Fruit fly (Drosophila melanogaster) whole organism, embryonic: ENCODE data around the gene ND-B16.6.

Experiments used
- Bteb2 ChIP-seq: fragments of 200-800 bp; sonication (Bioruptor generic); optimal IDR thresholded peaks from 2 replicates; lab custom pipeline; 2016; ENCODE audit warnings: missing biosample characterization, missing genetic modification characterization
- CG10979 ChIP-seq: fragments of 200-800 bp; sonication (Bioruptor generic); optimal IDR thresholded peaks from 2 replicates; lab custom pipeline; 2018; ENCODE audit warnings: missing biosample characterization, mild to moderate bottlenecking, missing genetic modification characterization, moderate library complexity
- CG11247 ChIP-seq: fragments of 200-800 bp; sonication (Bioruptor generic); IDR thresholded peaks from 2 replicates; pipeline ENCODE4 v1.3.6; 2022; ENCODE audit warnings: missing biosample characterization, missing genetic modification characterization
- CG13296 ChIP-seq: fragments of 200-800 bp; sonication (Bioruptor generic); optimal IDR thresholded peaks from 3 replicates; lab custom pipeline; 2018; ENCODE audit warnings: missing biosample characterization, mild to moderate bottlenecking, missing genetic modification characterization
- CG1603 ChIP-seq: fragments of 200-800 bp; sonication (Bioruptor generic); optimal IDR thresholded peaks from 2 replicates; lab custom pipeline; 2019; ENCODE audit warnings: missing biosample characterization, mild to moderate bottlenecking, missing genetic modification characterization, moderate library complexity
- CG16815 ChIP-seq: fragments of 200-800 bp; sonication (Bioruptor generic); optimal IDR thresholded peaks from 3 replicates; lab custom pipeline; 2017; ENCODE audit warnings: missing biosample characterization, mild to moderate bottlenecking, missing genetic modification characterization
- CG17829 ChIP-seq: fragments of 200-800 bp; optimal IDR thresholded peaks from 2 replicates; lab custom pipeline; 2019; ENCODE audit warnings: missing biosample characterization, mild to moderate bottlenecking, missing genetic modification characterization, moderate library complexity
- CG30431 ChIP-seq: fragments of 200-800 bp; sonication (Bioruptor generic); optimal IDR thresholded peaks from 2 replicates; lab custom pipeline; 2017; ENCODE audit warnings: missing biosample characterization, missing genetic modification characterization
- CG31441 ChIP-seq: fragments of 200-800 bp; sonication (Bioruptor generic); IDR thresholded peaks from 2 replicates; pipeline ENCODE4 v1.3.6; 2022; ENCODE audit warnings: missing biosample characterization, missing genetic modification characterization
- CG32767 ChIP-seq: fragments of 200-800 bp; sonication (Bioruptor generic); IDR thresholded peaks from 2 replicates; pipeline ENCODE4 v1.3.6; 2022; ENCODE audit warnings: missing biosample characterization, missing genetic modification characterization
- CG4328 ChIP-seq: fragments of 200-800 bp; sonication (Bioruptor generic); optimal IDR thresholded peaks from 3 replicates; lab custom pipeline; 2017; ENCODE audit warnings: missing biosample characterization, missing genetic modification reagents, missing genetic modification characterization
- CG5245 ChIP-seq: fragments of 200-800 bp; sonication (Bioruptor generic); optimal IDR thresholded peaks from 3 replicates; lab custom pipeline; 2016; ENCODE audit warnings: missing biosample characterization, missing genetic modification characterization
- CG7839 ChIP-seq: fragments of 200-800 bp; sonication (Bioruptor generic); optimal IDR thresholded peaks from 3 replicates; lab custom pipeline; 2018; ENCODE audit warnings: missing biosample characterization, mild to moderate bottlenecking, missing genetic modification characterization, moderate library complexity
- CG7963 ChIP-seq: fragments of 200-800 bp; sonication (Bioruptor generic); IDR thresholded peaks from 3 replicates; pipeline ENCODE4 v1.3.6; 2022; ENCODE audit warnings: missing biosample characterization, missing genetic modification characterization; ENCODE audit not compliant: partially characterized antibody
- CG8359 ChIP-seq: fragments of 200-800 bp; sonication (Bioruptor generic); optimal IDR thresholded peaks from 2 replicates; lab custom pipeline; 2017; ENCODE audit warnings: missing biosample characterization, mild to moderate bottlenecking, missing genetic modification characterization, borderline replicate concordance
- D19B ChIP-seq: fragments of 200-800 bp; sonication (Bioruptor generic); optimal IDR thresholded peaks from 2 replicates; lab custom pipeline; 2017; ENCODE audit warnings: missing biosample characterization, mild to moderate bottlenecking, missing genetic modification characterization
- Dp ChIP-seq: fragments of 200-800 bp; sonication (Bioruptor generic); optimal IDR thresholded peaks from 2 replicates; lab custom pipeline; 2018; ENCODE audit warnings: missing biosample characterization, mild to moderate bottlenecking, missing genetic modification characterization, moderate library complexity
- Dref ChIP-seq: fragments of 200-800 bp; sonication (Bioruptor generic); IDR thresholded peaks from 2 replicates; pipeline ENCODE4 v1.3.6; 2022; ENCODE audit warnings: missing biosample characterization, missing genetic modification characterization
- Drgx ChIP-seq: fragments of 200-800 bp; sonication (Bioruptor generic); IDR thresholded peaks from 2 replicates; pipeline ENCODE4 v1.3.6; 2022; ENCODE audit warnings: missing biosample characterization, missing genetic modification characterization
- Hmr ChIP-seq: fragments of 200-800 bp; sonication (Bioruptor generic); optimal IDR thresholded peaks from 3 replicates; lab custom pipeline; 2017; ENCODE audit warnings: mild to moderate bottlenecking, missing biosample characterization, missing genetic modification reagents, missing genetic modification characterization
- Lhr ChIP-seq: fragments of 200-800 bp; sonication (Bioruptor generic); optimal IDR thresholded peaks from 3 replicates; lab custom pipeline; 2017; ENCODE audit warnings: mild to moderate bottlenecking, missing biosample characterization, missing genetic modification reagents, missing genetic modification characterization
- Myb ChIP-seq: fragments of 200-800 bp; sonication (Bioruptor generic); optimal IDR thresholded peaks from 2 replicates; lab custom pipeline; 2016; ENCODE audit warnings: missing biosample characterization, missing genetic modification characterization
- NC2β ChIP-seq: fragments of 200-800 bp; sonication (Bioruptor generic); optimal IDR thresholded peaks from 2 replicates; lab custom pipeline; 2016; ENCODE audit warnings: missing biosample characterization, missing genetic modification characterization
- Nf-YB ChIP-seq: fragments of 200-800 bp; sonication (Bioruptor generic); optimal IDR thresholded peaks from 3 replicates; lab custom pipeline; 2019; ENCODE audit warnings: missing biosample characterization, mild to moderate bottlenecking, missing genetic modification characterization, moderate library complexity
- Nf-YC ChIP-seq: fragments of 200-800 bp; optimal IDR thresholded peaks from 3 replicates; lab custom pipeline; 2019; ENCODE audit warnings: missing biosample characterization, mild to moderate bottlenecking, missing genetic modification characterization, moderate library complexity
- Six4 ChIP-seq: fragments of 200-800 bp; sonication (Bioruptor generic); optimal IDR thresholded peaks from 2 replicates; lab custom pipeline; 2016; ENCODE audit warnings: missing biosample characterization, missing genetic modification characterization
- Ssrp ChIP-seq: fragments of 200-800 bp; sonication (Bioruptor generic); optimal IDR thresholded peaks from 2 replicates; lab custom pipeline; 2018; ENCODE audit warnings: missing biosample characterization, mild to moderate bottlenecking, missing genetic modification characterization, moderate library complexity
- abd-A ChIP-seq: fragments of 200-800 bp; sonication (Bioruptor generic); optimal IDR thresholded peaks from 3 replicates; lab custom pipeline; 2019; ENCODE audit warnings: missing biosample characterization, mild to moderate bottlenecking, missing genetic modification characterization, moderate library complexity
- ac ChIP-seq: fragments of 200-800 bp; sonication (Bioruptor generic); optimal IDR thresholded peaks from 3 replicates; lab custom pipeline; 2017; ENCODE audit warnings: missing biosample characterization, mild to moderate bottlenecking, missing genetic modification characterization
- ara ChIP-seq: fragments of 200-800 bp; sonication (Bioruptor generic); IDR thresholded peaks from 2 replicates; pipeline ENCODE4 v1.3.6; 2022; ENCODE audit warnings: missing biosample characterization, missing genetic modification characterization
- az2 ChIP-seq: fragments of 200-800 bp; sonication (Bioruptor generic); optimal IDR thresholded peaks from 3 replicates; lab custom pipeline; 2016; ENCODE audit warnings: missing biosample characterization, missing genetic modification characterization
- bbx ChIP-seq: fragments of 200-800 bp; sonication (Bioruptor generic); IDR thresholded peaks from 2 replicates; pipeline ENCODE4 v1.3.6; 2022; ENCODE audit warnings: missing biosample characterization, missing genetic modification characterization; ENCODE audit not compliant: partially characterized antibody
- br ChIP-seq: fragments of >200 bp; optimal IDR thresholded peaks from 2 replicates; lab custom pipeline; 2017
- ci ChIP-seq: fragments of 200-800 bp; sonication (Bioruptor generic); IDR thresholded peaks from 3 replicates; pipeline ENCODE4 v1.3.6; 2022; ENCODE audit warnings: missing biosample characterization, missing genetic modification characterization
- dmrt99B ChIP-seq: fragments of 200-800 bp; sonication (Bioruptor generic); optimal IDR thresholded peaks from 2 replicates; lab custom pipeline; 2018; ENCODE audit warnings: missing biosample characterization, mild to moderate bottlenecking, missing genetic modification characterization, moderate library complexity
- gce ChIP-seq: fragments of 200-800 bp; sonication (Bioruptor generic); IDR thresholded peaks from 3 replicates; pipeline ENCODE4 v1.3.6; 2022; ENCODE audit warnings: missing biosample characterization, missing genetic modification characterization
- hkb ChIP-seq, 2 experiments: fragments of 200-800 bp in 1 of 2; fragments of >200 bp in 1 of 2; sonication (Bioruptor generic) in 1 of 2; IDR thresholded peaks in 1 of 2; optimal IDR thresholded peaks in 1 of 2; 2 replicates each; pipeline versions ENCODE4 v1.3.6 to Lab custom; 2017 to 2022; ENCODE audit warnings: missing biosample characterization in 1 of 2, missing genetic modification characterization in 1 of 2
- jigr1 ChIP-seq: fragments of 200-800 bp; sonication (Bioruptor generic); IDR thresholded peaks from 3 replicates; pipeline ENCODE4 v1.3.6; 2022; ENCODE audit warnings: missing biosample characterization, missing genetic modification characterization
- lab ChIP-seq: fragments of 200-800 bp; sonication (Bioruptor generic); optimal IDR thresholded peaks from 3 replicates; lab custom pipeline; 2017; ENCODE audit warnings: missing biosample characterization, missing genetic modification characterization, mild to moderate bottlenecking, moderate library complexity, missing genetic modification reagents
- luna ChIP-seq: fragments of 200-800 bp; sonication (Bioruptor generic); optimal IDR thresholded peaks from 2 replicates; lab custom pipeline; 2016; ENCODE audit warnings: missing biosample characterization, missing genetic modification characterization
- mam ChIP-seq: fragments of 200-800 bp; sonication (Bioruptor generic); optimal IDR thresholded peaks from 3 replicates; lab custom pipeline; 2016; ENCODE audit warnings: missing biosample characterization, missing genetic modification characterization
- pho ChIP-seq: fragments of 200-800 bp; sonication (Bioruptor generic); optimal IDR thresholded peaks from 2 replicates; lab custom pipeline; 2016; ENCODE audit warnings: missing biosample characterization, missing genetic modification characterization
- phol ChIP-seq: fragments of 200-800 bp; sonication (Bioruptor generic); optimal IDR thresholded peaks from 3 replicates; lab custom pipeline; 2018; ENCODE audit warnings: missing biosample characterization, mild to moderate bottlenecking, missing genetic modification characterization, moderate library complexity
- pita ChIP-seq: fragments of 200-800 bp; sonication (Bioruptor generic); optimal IDR thresholded peaks from 2 replicates; lab custom pipeline; 2017; ENCODE audit warnings: missing biosample characterization, mild to moderate bottlenecking, missing genetic modification characterization
- pnt ChIP-seq: fragments of 200-800 bp; sonication (Bioruptor generic); optimal IDR thresholded peaks from 3 replicates; lab custom pipeline; 2016; ENCODE audit warnings: missing biosample characterization, missing genetic modification characterization
- pzg ChIP-seq: fragments of 200-800 bp; sonication (Bioruptor generic); optimal IDR thresholded peaks from 3 replicates; lab custom pipeline; 2018; ENCODE audit warnings: missing biosample characterization, mild to moderate bottlenecking, missing genetic modification characterization, moderate library complexity
- ro ChIP-seq: fragments of 200-800 bp; sonication (Bioruptor generic); IDR thresholded peaks from 2 replicates; pipeline ENCODE4 v1.3.6; 2022; ENCODE audit warnings: missing biosample characterization, missing genetic modification characterization
- seq ChIP-seq: fragments of 200-800 bp; sonication (Bioruptor generic); IDR thresholded peaks from 2 replicates; pipeline ENCODE4 v1.3.6; 2022; ENCODE audit warnings: missing biosample characterization, missing genetic modification characterization
- tin ChIP-seq: fragments of 200-800 bp; sonication (Bioruptor generic); optimal IDR thresholded peaks from 3 replicates; lab custom pipeline; 2016; ENCODE audit warnings: missing biosample characterization, missing genetic modification characterization
- unpg ChIP-seq: fragments of 200-800 bp; sonication (Bioruptor generic); optimal IDR thresholded peaks from 3 replicates; lab custom pipeline; 2018; ENCODE audit warnings: missing biosample characterization, mild to moderate bottlenecking, missing genetic modification characterization, moderate library complexity
- zfh2 ChIP-seq: fragments of 200-800 bp; sonication (Bioruptor generic); optimal IDR thresholded peaks from 2 replicates; lab custom pipeline; 2016; ENCODE audit warnings: missing biosample characterization, missing genetic modification characterization

ND-B16.6 gene

DNA sequence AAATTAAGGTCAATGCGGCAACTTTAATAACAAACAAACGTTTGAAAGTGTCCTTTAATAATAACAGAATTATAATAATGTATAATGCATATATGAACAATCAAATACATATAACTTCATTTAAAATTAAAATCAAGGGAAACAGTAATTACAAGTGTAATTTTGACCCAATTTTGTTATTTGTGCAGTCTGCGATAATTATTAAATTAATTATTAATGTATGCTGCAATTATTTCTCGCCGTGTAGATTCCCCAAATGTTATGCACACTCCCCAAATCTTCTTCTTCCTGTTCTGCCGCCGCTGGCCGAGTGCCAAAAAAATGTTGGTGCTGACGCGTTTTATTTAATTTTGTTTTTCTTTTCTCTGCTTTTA is 3.4 kb upstream of the ND-B16.6 start (continued):
- TF ChIP-seq Ssrp (tag; lab: Kevin White, UChicago) (peak; percentile 89), Nf-YC (tag; lab: Kevin White, UChicago) (peak; percentile 83), gce (peak; percentile 64; the same call in 1 of the 3 replicates), seq (peak; percentile 43; the same call in 1 of the 2 replicates), CG7963 (GFP tag; lab: Robert Waterston, UW) (no peak), br (lab: Kevin White, UChicago) (no peak), Dref (no peak), lab (GFP tag; lab: Kevin White, UChicago) (peak; percentile 91), dmrt99B (tag; lab: Kevin White, UChicago) (peak; percentile 93), mam (GFP tag; lab: Kevin White, UChicago) (peak; percentile 41), Bteb2 (no peak), CG16815 (peak; percentile 81), abd-A (peak; percentile 61), CG5245 (GFP tag; lab: Kevin White, UChicago) (peak; percentile 65), hkb (optimal IDR thresholded peaks at IDR 0.05; lab: Kevin White, UChicago) (no peak), hkb (GFP tag; IDR thresholded peaks at IDR 0.05; lab: Robert Waterston, UW) (peak; percentile 85), pzg (GFP tag; lab: Kevin White, UChicago) (no peak), tin (GFP tag; lab: Kevin White, UChicago) (peak; percentile 78), CG32767 (peak; percentile 80), D19B (GFP tag; lab: Kevin White, UChicago) (peak; percentile 73), CG17829 (tag; lab: Kevin White, UChicago) (peak; percentile 92), CG8359 (peak; percentile 55), CG11247 (GFP tag; lab: Robert Waterston, UW) (peak; percentile 68), pita (GFP tag; lab: Kevin White, UChicago) (no peak), Drgx (peak; percentile 63), ara (peak; percentile 78), NC2β (no peak), ac (GFP tag; lab: Kevin White, UChicago) (peak; percentile 59), pho (GFP tag; lab: Kevin White, UChicago) (peak; percentile 23), luna (GFP tag; lab: Kevin White, UChicago) (no peak), CG10979 (tag; lab: Kevin White, UChicago) (peak; percentile 91), CG1603 (peak; percentile 66), phol (peak; percentile 92), CG7839 (peak; percentile 93), Six4 (peak; percentile 82), jigr1 (GFP tag; lab: Robert Waterston, UW) (peak; percentile 43; the same call in 1 of the 3 replicates), az2 (GFP tag; lab: Kevin White, UChicago) (peak; percentile 86), CG4328 (GFP tag; lab: Kevin White, UChicago) (peak; percentile 90), bbx (GFP tag; lab: Robert Waterston, UW) (no peak), CG13296 (GFP tag; lab: Kevin White, UChicago) (peak; percentile 89), Nf-YB (GFP tag; lab: Kevin White, UChicago) (peak; percentile 70), Myb (GFP tag; lab: Kevin White, UChicago) (no peak), zfh2 (GFP tag; lab: Kevin White, UChicago) (peak; percentile 26), Dp (GFP tag; lab: Kevin White, UChicago) (no peak), ci (peak; percentile 87), CG31441 (GFP tag; lab: Robert Waterston, UW) (peak; percentile 97), unpg (GFP tag; lab: Kevin White, UChicago) (peak; percentile 89), pnt (no peak), ro (GFP tag; lab: Robert Waterston, UW) (no peak), Hmr (GFP tag; lab: Kevin White, UChicago) (peak; percentile 91), CG30431 (GFP tag; lab: Kevin White, UChicago) (peak; percentile 66), Lhr (GFP tag; lab: Kevin White, UChicago) (peak; percentile 76)
